Fruit fly (Drosophila melanogaster): Measurements from ENCODE around the gene CG13933.
A peak's percentile ranks its signal among the peaks of the same experiment; 100 is the strongest.

Gene CG13933

dm6 chr3L:1738375-1739328, 36.3 kb downstream of the CG13933 start, which contains the start of gene Gk2:
Gk2 (plus strand) TSS chr3L:1738407.
- TF ChIP-seq OdsH (GFP tag; optimal IDR thresholded peaks at IDR 0.05) (no peak), fru (GFP tag; optimal IDR thresholded peaks at IDR 0.05) (no peak), dl (GFP tag; optimal IDR thresholded peaks at IDR 0.05; ENCODE audit: insufficient read depth in 1 of 2, partially characterized antibody in 2 of 2) (no peak), Sp1 (GFP tag; optimal IDR thresholded peaks at IDR 0.05) (no peak), Hr83 (GFP tag; optimal IDR thresholded peaks at IDR 0.05; ENCODE audit: poor library complexity, severe bottlenecking) (no peak), Hnf4 (GFP tag; optimal IDR thresholded peaks at IDR 0.05) (peak; percentile 2), Myc (optimal IDR thresholded peaks at IDR 0.05) (peak; percentile 19)

DNA sequence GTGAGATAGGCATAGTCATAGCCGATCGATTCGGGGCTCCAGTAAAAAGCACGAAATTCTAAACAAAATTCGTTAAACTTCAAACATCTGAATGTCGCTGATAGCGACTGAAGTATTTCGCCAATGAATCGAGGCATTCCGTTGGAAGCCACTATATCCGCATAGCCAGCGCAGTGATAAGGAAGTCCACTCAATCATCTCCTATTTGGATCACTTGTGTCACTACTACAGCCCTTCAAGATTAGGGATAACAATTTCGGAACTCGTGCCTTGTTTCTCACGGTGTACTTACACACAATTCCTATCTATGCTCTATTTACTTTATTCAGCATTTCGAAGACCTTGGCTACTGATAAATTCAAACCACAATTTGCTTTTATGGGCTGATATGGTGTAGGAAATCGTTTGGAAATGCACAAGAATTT, 37.0 kb downstream of the CG13933 start, which contains the start of gene PIG-Wb:
Gene PIG-Wb, minus strand, starts transcription at position 209 of the 425 bp plus-strand sequence.
- peak; percentile 39 for TF ChIP-seq fru (GFP tag; optimal IDR thresholded peaks at IDR 0.05)
- no peak for TF ChIP-seq Vsx2 (GFP tag; optimal IDR thresholded peaks at IDR 0.05; ENCODE audit: partially characterized antibody)
- TF ChIP-seq Hr78 (GFP tag; optimal IDR thresholded peaks at IDR 0.05) = no peak
- no peak for TF ChIP-seq sage (GFP tag; optimal IDR thresholded peaks at IDR 0.05)
- TF ChIP-seq usp (GFP tag; optimal IDR thresholded peaks at IDR 0.05) = no peak
- TF ChIP-seq h (GFP tag; optimal IDR thresholded peaks at IDR 0.05) = no peak
- no peak for TF ChIP-seq Hnf4 (GFP tag; optimal IDR thresholded peaks at IDR 0.05)
- no peak for TF ChIP-seq sv (GFP tag; optimal IDR thresholded peaks at IDR 0.05)
- TF ChIP-seq Dif (GFP tag; optimal IDR thresholded peaks at IDR 0.05; ENCODE audit: partially characterized antibody) = no peak

dm6 chr3L:1735603-1736002, 39.3 kb downstream of the CG13933 start, which contains the start of gene Oseg4:
Oseg4 (minus strand) TSS chr3L:1735767.
- TF ChIP-seq Vsx2 (GFP tag; optimal IDR thresholded peaks at IDR 0.05; ENCODE audit: partially characterized antibody) (no peak), Rel (GFP tag; optimal IDR thresholded peaks at IDR 0.05) (no peak), Rel (tag; optimal IDR thresholded peaks at IDR 0.05) (no peak), CG32264 (GFP tag; optimal IDR thresholded peaks at IDR 0.05) (no peak), dsf (GFP tag; optimal IDR thresholded peaks at IDR 0.05; ENCODE audit: borderline replicate concordance) (no peak), Jra (GFP tag; optimal IDR thresholded peaks at IDR 0.05) (no peak), rgr (GFP tag; optimal IDR thresholded peaks at IDR 0.05) (no peak), CrebA (GFP tag; optimal IDR thresholded peaks at IDR 0.05; ENCODE audit: borderline replicate concordance) (no peak), lola (GFP tag; optimal IDR thresholded peaks at IDR 0.05) (no peak), jim (GFP tag; optimal IDR thresholded peaks at IDR 0.05) (no peak), ey (GFP tag; optimal IDR thresholded peaks at IDR 0.05) (no peak), foxo (GFP tag; optimal IDR thresholded peaks at IDR 0.05) (no peak), Hr83 (GFP tag; optimal IDR thresholded peaks at IDR 0.05; ENCODE audit: poor library complexity, severe bottlenecking) (no peak), fru (GFP tag; optimal IDR thresholded peaks at IDR 0.05) (no peak), dmrt93B (GFP tag; optimal IDR thresholded peaks at IDR 0.05) (no peak), Abd-B (GFP tag; optimal IDR thresholded peaks at IDR 0.05) (no peak), N (GFP tag; optimal IDR thresholded peaks at IDR 0.05) (no peak)

DNA sequence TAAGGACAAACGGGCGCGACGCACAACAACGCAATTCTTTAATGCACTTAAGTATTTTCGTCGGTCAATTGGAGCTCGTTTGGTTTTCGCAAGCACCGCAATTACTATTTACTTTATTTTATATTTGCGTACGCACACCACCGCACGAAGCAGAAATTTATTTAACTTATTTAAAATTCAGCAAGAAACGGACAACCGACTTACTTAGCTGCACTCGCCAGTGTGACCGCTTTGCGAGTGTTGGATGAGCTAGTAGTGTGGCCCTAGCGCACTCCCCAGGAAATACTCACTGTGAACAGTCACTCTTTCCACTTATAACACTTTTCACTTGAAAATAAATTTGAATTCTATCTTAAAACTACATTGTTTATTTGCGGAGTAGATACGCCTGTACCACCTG, 44.1 kb downstream of the CG13933 start, which contains the start of gene drpr:
Gene drpr, minus strand, starts transcription at position 235 of the 400 bp plus-strand sequence.
- TF ChIP-seq Vsx2 (GFP tag; optimal IDR thresholded peaks at IDR 0.05; ENCODE audit: partially characterized antibody) (no peak), usp (GFP tag; optimal IDR thresholded peaks at IDR 0.05) (no peak), HLH106 (tag; optimal IDR thresholded peaks at IDR 0.05) (peak; percentile 14), h (GFP tag; optimal IDR thresholded peaks at IDR 0.05) (peak; percentile 23), Sp1 (GFP tag; optimal IDR thresholded peaks at IDR 0.05) (peak; percentile 43), Hr83 (GFP tag; optimal IDR thresholded peaks at IDR 0.05; ENCODE audit: poor library complexity, severe bottlenecking) (peak; percentile 53), CG32264 (GFP tag; optimal IDR thresholded peaks at IDR 0.05) (no peak), dsf (GFP tag; optimal IDR thresholded peaks at IDR 0.05; ENCODE audit: borderline replicate concordance) (no peak), Jra (GFP tag; optimal IDR thresholded peaks at IDR 0.05) (peak; percentile 17), psq (GFP tag; optimal IDR thresholded peaks at IDR 0.05) (no peak), pan (optimal IDR thresholded peaks at IDR 0.05) (no peak), Dif (GFP tag; optimal IDR thresholded peaks at IDR 0.05; ENCODE audit: partially characterized antibody) (peak; percentile 45), br (GFP tag; optimal IDR thresholded peaks at IDR 0.05) (peak; percentile 43), Mio (GFP tag; optimal IDR thresholded peaks at IDR 0.05) (no peak), woc (GFP tag; optimal IDR thresholded peaks at IDR 0.05) (peak; percentile 66), jim (GFP tag; optimal IDR thresholded peaks at IDR 0.05) (no peak), CG9705 (GFP tag; optimal IDR thresholded peaks at IDR 0.05) (peak; percentile 18), Dfd (GFP tag; optimal IDR thresholded peaks at IDR 0.05) (no peak), N (GFP tag; optimal IDR thresholded peaks at IDR 0.05) (no peak), CrebA (GFP tag; optimal IDR thresholded peaks at IDR 0.05; ENCODE audit: borderline replicate concordance) (no peak), Rel (GFP tag; optimal IDR thresholded peaks at IDR 0.05) (no peak), Rel (tag; optimal IDR thresholded peaks at IDR 0.05) (peak; percentile 57), Hr78 (GFP tag; optimal IDR thresholded peaks at IDR 0.05) (no peak), fru (GFP tag; optimal IDR thresholded peaks at IDR 0.05) (peak; percentile 62), rgr (GFP tag; optimal IDR thresholded peaks at IDR 0.05) (peak; percentile 36)
